Fruit fly (Drosophila melanogaster): Measurements from ENCODE around the gene Sxl.
A peak's percentile ranks its signal among the peaks of the same experiment; 100 is the strongest.

The Sxl gene

DNA sequence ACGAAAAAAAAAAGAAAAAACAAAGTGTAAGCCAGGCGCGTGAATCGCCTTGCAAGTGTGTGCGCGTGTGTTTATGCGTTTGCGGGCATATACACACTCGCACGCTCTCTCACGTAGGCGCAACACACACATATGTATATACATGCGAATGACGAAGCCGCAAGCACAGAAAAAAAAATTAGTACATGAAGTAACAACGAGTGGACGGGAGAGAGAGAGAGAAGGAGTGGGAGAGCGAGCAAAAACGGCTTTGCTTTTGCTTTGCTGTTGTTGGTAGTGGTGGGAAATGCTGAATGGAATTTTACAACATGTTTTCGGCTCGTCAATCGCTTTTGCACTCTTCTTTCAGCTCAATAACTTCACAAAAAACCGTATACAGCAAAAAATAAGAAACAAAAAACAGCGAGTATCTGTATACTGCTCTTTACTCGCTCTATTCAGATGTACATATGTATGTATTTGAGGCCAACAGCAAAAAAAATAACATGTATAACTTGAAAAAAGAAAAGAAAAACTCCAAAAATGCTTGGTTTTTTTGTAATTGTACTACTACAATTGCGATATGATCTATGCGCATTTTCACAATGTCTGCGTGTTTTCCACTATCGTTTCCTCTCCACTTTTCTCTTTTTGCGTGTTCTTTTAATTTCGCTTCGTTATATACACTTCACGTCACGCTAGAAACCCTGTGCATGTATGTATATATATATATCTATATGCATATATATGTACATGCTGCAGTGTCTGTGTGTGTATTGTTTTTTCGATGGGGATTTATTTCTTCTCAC is 588 bp downstream of the Sxl start (continued):
- TF ChIP-seq CG34376 (GFP tag; optimal IDR thresholded peaks at IDR 0.05) (no peak), Med (GFP tag) (peak; percentile 53), bsh (GFP tag; optimal IDR thresholded peaks at IDR 0.05) (peak in 1 of 2 experiments; percentile 74), CG17359 (tag; optimal IDR thresholded peaks at IDR 0.05) (peak; percentile 55), nerfin-1 (tag; optimal IDR thresholded peaks at IDR 0.05) (peak; percentile 26), tll (GFP tag; optimal IDR thresholded peaks at IDR 0.05) (no peak), amos (GFP tag; IDR thresholded peaks at IDR 0.05; ENCODE audit: partially characterized antibody) (no peak), Xbp1 (GFP tag; optimal IDR thresholded peaks at IDR 0.05) (no peak), onecut (GFP tag; IDR thresholded peaks at IDR 0.05) (no peak), CG15479 (GFP tag; optimal IDR thresholded peaks at IDR 0.05) (peak; percentile 25), chn (GFP tag; optimal IDR thresholded peaks at IDR 0.05) (no peak), pb (GFP tag; optimal IDR thresholded peaks at IDR 0.05) (no peak), Stat92E (GFP tag; optimal IDR thresholded peaks at IDR 0.05) (no peak), CG2116 (GFP tag; optimal IDR thresholded peaks at IDR 0.05) (no peak), Tbp (GFP tag; optimal IDR thresholded peaks at IDR 0.05) (no peak), Fer2 (tag; optimal IDR thresholded peaks at IDR 0.05) (no peak), CG13894 (tag; optimal IDR thresholded peaks at IDR 0.05) (no peak)

DNA sequence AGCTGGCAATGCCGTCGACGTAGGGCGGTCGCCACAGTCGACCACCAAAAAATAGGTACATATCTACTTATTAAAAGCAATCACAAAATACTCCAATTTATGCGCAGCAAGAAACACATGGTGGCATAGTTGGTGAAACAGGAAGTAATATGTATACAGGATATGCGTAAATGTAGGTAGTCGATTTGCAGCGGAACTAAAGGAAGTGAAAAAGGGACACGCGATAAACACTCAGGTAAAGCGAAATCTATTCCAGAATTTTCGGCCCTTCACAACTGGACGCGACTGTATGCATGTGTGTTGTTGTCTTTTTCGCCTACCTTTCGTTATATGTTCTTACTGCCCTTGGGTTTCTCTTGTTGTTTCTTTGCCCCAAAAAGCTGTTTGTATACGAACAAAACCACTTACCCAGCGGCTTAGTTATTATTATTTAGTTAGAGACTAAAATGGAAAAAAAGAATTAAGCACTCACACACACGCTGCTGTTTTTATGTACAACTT is 1.3 kb downstream of the Sxl start:
- TF ChIP-seq lov (optimal IDR thresholded peaks at IDR 0.05), result no peak
- 0 out of 3 replicates have a peak, but pooled peaks have one; percentile 23 for TF ChIP-seq lov (GFP tag; IDR thresholded peaks at IDR 0.05)
- TF ChIP-seq H15 (GFP tag; IDR thresholded peaks at IDR 0.05), result no peak
- TF ChIP-seq Trl (optimal IDR thresholded peaks at IDR 0.05), result no peak
- TF ChIP-seq Trl (GFP tag; optimal IDR thresholded peaks at IDR 0.05), result peak; percentile 47
- TF ChIP-seq HmgZ (tag; optimal IDR thresholded peaks at IDR 0.05), result peak; percentile 89
- TF ChIP-seq CG13296 (GFP tag; optimal IDR thresholded peaks at IDR 0.05), result peak; percentile 91
- peak; percentile 70 for TF ChIP-seq Fer2 (tag; optimal IDR thresholded peaks at IDR 0.05)
- TF ChIP-seq Hey (tag; optimal IDR thresholded peaks at IDR 0.05), result peak; percentile 66
- peak in 1 of 3 experiments; percentile 85 for TF ChIP-seq lola (GFP tag; optimal IDR thresholded peaks at IDR 0.05)
- peak; percentile 76 for TF ChIP-seq Dbx (GFP tag; IDR thresholded peaks at IDR 0.05)
- peak; percentile 75 for TF ChIP-seq CG16863 (GFP tag; optimal IDR thresholded peaks at IDR 0.05)
- TF ChIP-seq Dad (GFP tag; optimal IDR thresholded peaks at IDR 0.05), result peak; percentile 41
- TF ChIP-seq Sox102F (GFP tag; optimal IDR thresholded peaks at IDR 0.05), result peak; percentile 73
- TF ChIP-seq Rfx (GFP tag; IDR thresholded peaks at IDR 0.05), result peak; percentile 87
- peak; percentile 66 for TF ChIP-seq pho (GFP tag; optimal IDR thresholded peaks at IDR 0.05)
- peak; percentile 96 for TF ChIP-seq CG11696 (GFP tag; IDR thresholded peaks at IDR 0.05)
- TF ChIP-seq CG6813 (GFP tag; optimal IDR thresholded peaks at IDR 0.05), result peak; percentile 88
- TF ChIP-seq h (optimal IDR thresholded peaks at IDR 0.05), result no peak
- peak; percentile 61 for TF ChIP-seq Spps (tag; optimal IDR thresholded peaks at IDR 0.05)
- TF ChIP-seq Ptx1 (GFP tag; IDR thresholded peaks at IDR 0.05), result peak; percentile 78
- TF ChIP-seq CG6791 (GFP tag; IDR thresholded peaks at IDR 0.05; ENCODE audit: partially characterized antibody), result no peak
- peak; percentile 23 for TF ChIP-seq CG3995 (GFP tag; optimal IDR thresholded peaks at IDR 0.05)
- TF ChIP-seq mld (GFP tag; IDR thresholded peaks at IDR 0.05; ENCODE audit: partially characterized antibody), result no peak
- TF ChIP-seq pb (GFP tag; optimal IDR thresholded peaks at IDR 0.05), result peak; percentile 58
- peak; percentile 66 for TF ChIP-seq ci (GFP tag; IDR thresholded peaks at IDR 0.05)
- TF ChIP-seq cwo (GFP tag; optimal IDR thresholded peaks at IDR 0.05), result peak; percentile 86
- TF ChIP-seq Bdp1 (GFP tag; optimal IDR thresholded peaks at IDR 0.05), result peak; percentile 73
- 0 out of 3 replicates have a peak, but pooled peaks have one; percentile 9 for TF ChIP-seq CG34224 (GFP tag; IDR thresholded peaks at IDR 0.05; ENCODE audit: partially characterized antibody)
- no peak for TF ChIP-seq GATAe (GFP tag; conservative IDR thresholded peaks at IDR 0.05)
- peak; percentile 67 for TF ChIP-seq bab2 (GFP tag; optimal IDR thresholded peaks at IDR 0.05)
- TF ChIP-seq Awh (GFP tag; IDR thresholded peaks at IDR 0.05), result peak; percentile 50; the same call in 1 of the 2 replicates
- TF ChIP-seq CG13287 (GFP tag; IDR thresholded peaks at IDR 0.05; ENCODE audit: partially characterized antibody), result no peak
